Fruit fly (Drosophila melanogaster) whole organism, pupa: ENCODE data around the gene Ptp61F.
A peak's percentile ranks its signal among the peaks of the same experiment; 100 is the strongest.

Source experiments
- CG12605 ChIP-seq: fragments of 200-800 bp; sonication (Bioruptor generic); IDR thresholded peaks from 2 replicates; pipeline ENCODE4 v1.3.6; 2022; ENCODE audit warnings: missing biosample characterization, missing genetic modification characterization
- CG13204 ChIP-seq: fragments of 200-800 bp; sonication (Bioruptor generic); optimal IDR thresholded peaks from 2 replicates; lab custom pipeline; 2018; ENCODE audit warnings: missing biosample characterization, mild to moderate bottlenecking, missing genetic modification characterization, moderate library complexity
- CG15710 ChIP-seq: fragments of 200-800 bp; sonication (Bioruptor generic); optimal IDR thresholded peaks from 2 replicates; lab custom pipeline; 2018; ENCODE audit warnings: missing biosample characterization, mild to moderate bottlenecking, missing genetic modification characterization, moderate library complexity
- CG17806 ChIP-seq: fragments of 200-800 bp; sonication (Bioruptor generic); optimal IDR thresholded peaks from 2 replicates; lab custom pipeline; 2018; ENCODE audit warnings: missing biosample characterization, mild to moderate bottlenecking, missing genetic modification characterization, moderate library complexity
- CG8159 ChIP-seq: fragments of 200-800 bp; sonication (Bioruptor generic); optimal IDR thresholded peaks from 3 replicates; lab custom pipeline; 2018; ENCODE audit warnings: missing biosample characterization, mild to moderate bottlenecking, missing genetic modification characterization, moderate library complexity
- CG8301 ChIP-seq: fragments of 200-800 bp; sonication (Bioruptor generic); optimal IDR thresholded peaks from 2 replicates; lab custom pipeline; 2018; ENCODE audit warnings: missing biosample characterization, mild to moderate bottlenecking, missing genetic modification characterization
- CG9948 ChIP-seq: fragments of 200-800 bp; sonication (Bioruptor generic); optimal IDR thresholded peaks from 2 replicates; lab custom pipeline; 2018; ENCODE audit warnings: missing biosample characterization, mild to moderate bottlenecking, missing genetic modification characterization, moderate library complexity
- D1 ChIP-seq: fragments of 200-800 bp; sonication (Bioruptor generic); optimal IDR thresholded peaks from 2 replicates; lab custom pipeline; 2018; ENCODE audit warnings: missing biosample characterization, mild to moderate bottlenecking, missing genetic modification characterization, moderate library complexity
- EcR ChIP-seq: fragments of 200-800 bp; sonication (Bioruptor generic); optimal IDR thresholded peaks from 3 replicates; lab custom pipeline; 2019; ENCODE audit warnings: missing biosample characterization, missing genetic modification characterization, mild to moderate bottlenecking, moderate library complexity, missing genetic modification reagents
- Ets98B ChIP-seq: fragments of 200-800 bp; sonication (Bioruptor generic); IDR thresholded peaks from 2 replicates; pipeline ENCODE4 v1.3.6; 2022; ENCODE audit warnings: missing biosample characterization, missing genetic modification characterization
- Pif1B ChIP-seq: fragments of 200-800 bp; sonication (Bioruptor generic); optimal IDR thresholded peaks from 3 replicates; lab custom pipeline; 2016; ENCODE audit warnings: missing biosample characterization, missing genetic modification characterization
- Snoo ChIP-seq: fragments of 200-800 bp; sonication (Bioruptor generic); optimal IDR thresholded peaks from 3 replicates; lab custom pipeline; 2017; ENCODE audit warnings: missing biosample characterization, mild to moderate bottlenecking, missing genetic modification characterization, inconsistent platforms
- fd96Ca ChIP-seq: fragments of 200-800 bp; sonication (Bioruptor generic); IDR thresholded peaks from 3 replicates; pipeline ENCODE4 v1.3.6; 2022; ENCODE audit warnings: missing biosample characterization, missing genetic modification characterization
- gl ChIP-seq: fragments of 200-800 bp; sonication (Bioruptor generic); optimal IDR thresholded peaks from 2 replicates; lab custom pipeline; 2018; ENCODE audit warnings: missing biosample characterization, mild to moderate bottlenecking, missing genetic modification characterization

DNA sequence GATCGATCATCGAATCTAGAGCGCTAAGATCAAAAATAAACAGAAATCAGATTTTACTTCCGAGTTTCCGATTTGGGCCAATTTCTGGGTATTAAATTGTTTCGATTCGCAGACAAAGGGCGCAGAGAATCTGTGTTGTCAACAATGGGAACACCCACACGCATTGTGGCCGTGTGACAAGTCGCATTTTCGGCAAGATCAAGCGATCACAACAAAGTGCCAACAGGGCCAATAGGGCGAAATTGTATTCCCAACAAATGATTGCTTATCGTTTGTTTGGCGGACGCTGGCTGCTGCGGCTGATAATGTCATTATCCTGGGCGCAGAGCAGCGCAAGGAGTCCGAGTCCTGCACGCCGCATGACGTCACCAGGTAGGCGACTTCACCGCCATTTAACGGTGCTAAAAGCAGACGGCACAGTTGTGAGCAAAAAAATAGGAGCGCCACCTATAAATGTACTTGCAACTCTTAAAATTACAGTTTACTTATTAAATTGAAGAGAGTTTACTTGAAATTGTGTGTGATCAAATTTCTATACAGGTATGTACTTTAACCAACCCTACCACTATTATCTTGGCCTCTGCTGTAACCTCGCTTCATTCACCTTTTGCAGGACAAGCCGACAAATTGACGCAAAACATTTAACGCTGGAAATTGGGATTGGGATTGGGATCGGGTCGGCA is 4.1 kb upstream of the Ptp61F start:
- no peak for TF ChIP-seq CG13204 (GFP tag; lab: Kevin White, UChicago)
- TF ChIP-seq CG15710, result peak; percentile 67
- TF ChIP-seq CG12605, result 0 out of 2 replicates have a peak, but pooled peaks have one; percentile 35
- TF ChIP-seq Pif1B (GFP tag; lab: Kevin White, UChicago), result no peak
- peak; percentile 15 for TF ChIP-seq CG8301 (tag; lab: Kevin White, UChicago)
- TF ChIP-seq fd96Ca, result peak; percentile 56; the same call in 2 of the 3 replicates
- no peak for TF ChIP-seq EcR (GFP tag; lab: Kevin White, UChicago)
- TF ChIP-seq Ets98B (GFP tag; lab: Robert Waterston, UW), result peak; percentile 48; the same call in 1 of the 2 replicates
- TF ChIP-seq CG9948 (tag; lab: Kevin White, UChicago), result peak; percentile 49
- no peak for TF ChIP-seq D1 (tag; lab: Kevin White, UChicago)
- no peak for TF ChIP-seq Snoo
- TF ChIP-seq CG17806 (tag; lab: Kevin White, UChicago), result peak; percentile 38
- TF ChIP-seq gl (tag; lab: Kevin White, UChicago), result no peak
- peak; percentile 49 for TF ChIP-seq CG8159 (tag; lab: Kevin White, UChicago)
